Fruit fly (Drosophila melanogaster) whole organism, embryonic: Measurements from ENCODE around the gene CG15418.

Source experiments
- Aef1 ChIP-seq: fragments of 200-800 bp; sonication (Bioruptor generic); IDR thresholded peaks from 3 replicates; pipeline ENCODE4 v1.3.6; 2022; ENCODE audit warnings: missing biosample characterization, missing genetic modification characterization
- B-H2 ChIP-seq: fragments of 200-800 bp; sonication (Bioruptor generic); optimal IDR thresholded peaks from 2 replicates; lab custom pipeline; 2018; ENCODE audit warnings: missing biosample characterization, mild to moderate bottlenecking, missing genetic modification characterization
- C15 ChIP-seq: fragments of 200-800 bp; sonication (Bioruptor generic); IDR thresholded peaks from 3 replicates; pipeline ENCODE4 v1.3.6; 2022; ENCODE audit warnings: missing biosample characterization, missing genetic modification characterization
- CG10543 ChIP-seq: fragments of 200-800 bp; sonication (Bioruptor generic); optimal IDR thresholded peaks from 3 replicates; lab custom pipeline; 2017; ENCODE audit warnings: missing biosample characterization, mild to moderate bottlenecking, missing genetic modification characterization, moderate library complexity
- CG10654 ChIP-seq: fragments of 200-800 bp; sonication (Bioruptor generic); optimal IDR thresholded peaks from 2 replicates; lab custom pipeline; 2016; ENCODE audit warnings: missing biosample characterization, missing genetic modification characterization
- CG11695 ChIP-seq: fragments of 200-800 bp; sonication (Bioruptor generic); IDR thresholded peaks from 3 replicates; pipeline ENCODE4 v1.3.6; 2022; ENCODE audit warnings: missing biosample characterization, missing genetic modification characterization
- CG12071 ChIP-seq: fragments of 200-800 bp; sonication (Bioruptor generic); optimal IDR thresholded peaks from 3 replicates; lab custom pipeline; 2018; ENCODE audit warnings: missing biosample characterization, mild to moderate bottlenecking, missing genetic modification characterization
- CG12391 ChIP-seq: fragments of 200-800 bp; sonication (Bioruptor generic); optimal IDR thresholded peaks from 3 replicates; lab custom pipeline; 2018; ENCODE audit warnings: missing biosample characterization, mild to moderate bottlenecking, missing genetic modification characterization, moderate library complexity
- CG13624 ChIP-seq: fragments of 200-800 bp; sonication (Bioruptor generic); optimal IDR thresholded peaks from 2 replicates; lab custom pipeline; 2016; ENCODE audit warnings: missing biosample characterization, missing genetic modification characterization
- CG14710 ChIP-seq: fragments of 200-800 bp; sonication (Bioruptor generic); optimal IDR thresholded peaks from 3 replicates; lab custom pipeline; 2019; ENCODE audit warnings: missing biosample characterization, mild to moderate bottlenecking, missing genetic modification characterization, moderate library complexity
- CG15011 ChIP-seq: fragments of 200-800 bp; sonication (Bioruptor generic); optimal IDR thresholded peaks from 3 replicates; lab custom pipeline; 2018; ENCODE audit warnings: missing biosample characterization, mild to moderate bottlenecking, missing genetic modification characterization
- CG15073 ChIP-seq: fragments of 200-800 bp; sonication (Bioruptor generic); optimal IDR thresholded peaks from 2 replicates; lab custom pipeline; 2016; ENCODE audit warnings: missing biosample characterization, missing genetic modification characterization
- CG1602 ChIP-seq: fragments of 200-800 bp; sonication (Bioruptor generic); optimal IDR thresholded peaks from 3 replicates; lab custom pipeline; 2016; ENCODE audit warnings: missing biosample characterization, missing genetic modification characterization
- CG17385 ChIP-seq: fragments of 200-800 bp; sonication (Bioruptor generic); optimal IDR thresholded peaks from 3 replicates; lab custom pipeline; 2018; ENCODE audit warnings: missing biosample characterization, mild to moderate bottlenecking, missing genetic modification characterization
- CG18619 ChIP-seq: fragments of 200-800 bp; sonication (Bioruptor generic); optimal IDR thresholded peaks from 3 replicates; lab custom pipeline; 2017; ENCODE audit warnings: missing biosample characterization, mild to moderate bottlenecking, missing genetic modification characterization
- CG2116 ChIP-seq: fragments of 200-800 bp; sonication (Bioruptor generic); optimal IDR thresholded peaks from 3 replicates; lab custom pipeline; 2018; ENCODE audit warnings: missing biosample characterization, mild to moderate bottlenecking, missing genetic modification characterization
- CG30431 ChIP-seq: fragments of 200-800 bp; sonication (Bioruptor generic); optimal IDR thresholded peaks from 2 replicates; lab custom pipeline; 2017; ENCODE audit warnings: missing biosample characterization, missing genetic modification characterization
- CG4730 ChIP-seq: fragments of 200-800 bp; sonication (Bioruptor generic); IDR thresholded peaks from 2 replicates; pipeline ENCODE4 v1.3.6; 2022; ENCODE audit warnings: missing biosample characterization, missing genetic modification characterization
- CG6175 ChIP-seq: fragments of 200-800 bp; sonication (Bioruptor generic); IDR thresholded peaks from 3 replicates; pipeline ENCODE4 v1.3.6; 2022; ENCODE audit warnings: missing biosample characterization, missing genetic modification characterization
- CG6654 ChIP-seq: fragments of 200-800 bp; sonication (Bioruptor generic); optimal IDR thresholded peaks from 2 replicates; lab custom pipeline; 2017; ENCODE audit warnings: missing biosample characterization, mild to moderate bottlenecking, missing genetic modification characterization
- CG6683 ChIP-seq: fragments of 200-800 bp; sonication (Bioruptor generic); optimal IDR thresholded peaks from 2 replicates; lab custom pipeline; 2017; ENCODE audit warnings: missing biosample characterization, mild to moderate bottlenecking, missing genetic modification characterization, missing genetic modification reagents
- CG7357 ChIP-seq: fragments of 200-800 bp; sonication (Bioruptor generic); IDR thresholded peaks from 3 replicates; pipeline ENCODE4 v1.3.6; 2022; ENCODE audit warnings: missing biosample characterization, missing genetic modification characterization
- CG7987 ChIP-seq: fragments of 200-800 bp; sonication (Bioruptor generic); optimal IDR thresholded peaks from 2 replicates; lab custom pipeline; 2018; ENCODE audit warnings: missing biosample characterization, mild to moderate bottlenecking, missing genetic modification characterization, moderate library complexity
- CG9437 ChIP-seq: fragments of 200-800 bp; sonication (Bioruptor generic); optimal IDR thresholded peaks from 2 replicates; lab custom pipeline; 2018; ENCODE audit warnings: missing biosample characterization, mild to moderate bottlenecking, missing genetic modification characterization
- Camta ChIP-seq: fragments of 200-800 bp; sonication (Bioruptor generic); optimal IDR thresholded peaks from 2 replicates; lab custom pipeline; 2016; ENCODE audit warnings: missing biosample characterization, missing genetic modification characterization
- Fer1 ChIP-seq: fragments of 200-800 bp; sonication (Bioruptor generic); optimal IDR thresholded peaks from 2 replicates; lab custom pipeline; 2017; ENCODE audit warnings: missing biosample characterization, mild to moderate bottlenecking, missing genetic modification characterization
- Jarid2 ChIP-seq: fragments of 200-800 bp; sonication (Bioruptor generic); optimal IDR thresholded peaks from 3 replicates; lab custom pipeline; 2017; ENCODE audit warnings: mild to moderate bottlenecking, missing biosample characterization, missing genetic modification reagents, missing genetic modification characterization
- Meics ChIP-seq: fragments of 200-800 bp; sonication (Bioruptor generic); optimal IDR thresholded peaks from 2 replicates; lab custom pipeline; 2017; ENCODE audit warnings: missing biosample characterization, mild to moderate bottlenecking, missing genetic modification characterization
- NC2α ChIP-seq: fragments of 200-800 bp; sonication (Bioruptor generic); optimal IDR thresholded peaks from 2 replicates; lab custom pipeline; 2016; ENCODE audit warnings: missing biosample characterization, missing genetic modification characterization
- Rfx ChIP-seq: fragments of 200-800 bp; sonication (Bioruptor generic); IDR thresholded peaks from 2 replicates; pipeline ENCODE4 v1.3.6; 2022; ENCODE audit warnings: missing biosample characterization, missing genetic modification characterization
- TFAM ChIP-seq: fragments of 200-800 bp; sonication (Bioruptor generic); optimal IDR thresholded peaks from 2 replicates; lab custom pipeline; 2017; ENCODE audit warnings: missing biosample characterization, missing genetic modification characterization, inconsistent platforms
- Xrp1 ChIP-seq: fragments of 200-800 bp; sonication (Bioruptor generic); IDR thresholded peaks from 2 replicates; pipeline ENCODE4 v1.3.6; 2022; ENCODE audit warnings: missing biosample characterization, missing genetic modification characterization
- ab ChIP-seq: fragments of 200-800 bp; sonication (Bioruptor generic); optimal IDR thresholded peaks from 2 replicates; lab custom pipeline; 2016; ENCODE audit warnings: missing biosample characterization, missing genetic modification characterization
- amos ChIP-seq: fragments of 200-800 bp; sonication (Bioruptor generic); IDR thresholded peaks from 2 replicates; pipeline ENCODE4 v1.3.6; 2022; ENCODE audit warnings: missing biosample characterization, missing genetic modification characterization; ENCODE audit not compliant: partially characterized antibody
- ap ChIP-seq: fragments of 200-800 bp; sonication (Bioruptor generic); IDR thresholded peaks from 2 replicates; pipeline ENCODE4 v1.3.6; 2022; ENCODE audit warnings: missing biosample characterization, missing genetic modification characterization
- bbx ChIP-seq: fragments of 200-800 bp; sonication (Bioruptor generic); IDR thresholded peaks from 2 replicates; pipeline ENCODE4 v1.3.6; 2022; ENCODE audit warnings: missing biosample characterization, missing genetic modification characterization; ENCODE audit not compliant: partially characterized antibody
- bcd ChIP-seq: fragments of 200-800 bp; sonication (Bioruptor generic); optimal IDR thresholded peaks from 2 replicates; lab custom pipeline; 2017; ENCODE audit warnings: missing biosample characterization, mild to moderate bottlenecking, missing genetic modification characterization
- dati ChIP-seq: fragments of 200-800 bp; sonication (Bioruptor generic); IDR thresholded peaks from 2 replicates; pipeline ENCODE4 v1.3.6; 2022; ENCODE audit warnings: missing biosample characterization, missing genetic modification characterization
- dimm ChIP-seq: fragments of 200-800 bp; sonication (Bioruptor generic); IDR thresholded peaks from 2 replicates; pipeline ENCODE4 v1.3.6; 2022; ENCODE audit warnings: missing biosample characterization, missing genetic modification characterization
- eve ChIP-seq, 2 experiments: fragments of >200 bp; optimal IDR thresholded peaks; 2 replicates each; lab custom pipeline; 2017; ENCODE audit warnings: missing biosample characterization in 2 of 2, missing genetic modification characterization in 2 of 2
- grn ChIP-seq: fragments of 200-800 bp; sonication (Bioruptor generic); optimal IDR thresholded peaks from 3 replicates; lab custom pipeline; 2017; ENCODE audit warnings: missing biosample characterization, missing genetic modification characterization
- gt ChIP-seq: fragments of 200-800 bp; sonication (Bioruptor generic); IDR thresholded peaks from 2 replicates; pipeline ENCODE4 v1.3.6; 2022; ENCODE audit warnings: missing biosample characterization, missing genetic modification characterization
- oc ChIP-seq: fragments of 200-800 bp; sonication (Bioruptor generic); optimal IDR thresholded peaks from 2 replicates; lab custom pipeline; 2018; ENCODE audit warnings: missing biosample characterization, mild to moderate bottlenecking, missing genetic modification characterization, moderate library complexity
- pb ChIP-seq: fragments of 200-800 bp; sonication (Bioruptor generic); optimal IDR thresholded peaks from 3 replicates; lab custom pipeline; 2016; ENCODE audit warnings: missing biosample characterization, missing genetic modification characterization
- pho ChIP-seq: fragments of 200-800 bp; sonication (Bioruptor generic); optimal IDR thresholded peaks from 2 replicates; lab custom pipeline; 2016; ENCODE audit warnings: missing biosample characterization, missing genetic modification characterization
- pum ChIP-seq: fragments of 200-800 bp; sonication (Bioruptor generic); optimal IDR thresholded peaks from 2 replicates; lab custom pipeline; 2016; ENCODE audit warnings: missing biosample characterization, missing genetic modification characterization
- ranshi ChIP-seq: fragments of 200-800 bp; sonication (Bioruptor generic); IDR thresholded peaks from 2 replicates; pipeline ENCODE4 v1.3.6; 2022; ENCODE audit warnings: missing biosample characterization, missing genetic modification characterization
- salm ChIP-seq: fragments of 200-800 bp; sonication (Bioruptor generic); optimal IDR thresholded peaks from 2 replicates; lab custom pipeline; 2018; ENCODE audit warnings: missing biosample characterization, mild to moderate bottlenecking, missing genetic modification characterization
- seq ChIP-seq: fragments of 200-800 bp; sonication (Bioruptor generic); IDR thresholded peaks from 2 replicates; pipeline ENCODE4 v1.3.6; 2022; ENCODE audit warnings: missing biosample characterization, missing genetic modification characterization
- sim ChIP-seq: fragments of 200-800 bp; sonication (Bioruptor generic); IDR thresholded peaks from 2 replicates; pipeline ENCODE4 v1.3.6; 2022; ENCODE audit warnings: missing biosample characterization, missing genetic modification characterization
- stc ChIP-seq: fragments of 200-800 bp; sonication (Bioruptor generic); IDR thresholded peaks from 2 replicates; pipeline ENCODE4 v1.3.6; 2022; ENCODE audit warnings: missing biosample characterization, missing genetic modification characterization
- tgo ChIP-seq: fragments of 200-800 bp; sonication (Bioruptor generic); IDR thresholded peaks from 3 replicates; pipeline ENCODE4 v1.3.6; 2022; ENCODE audit warnings: missing biosample characterization, missing genetic modification characterization

CG15418 gene

DNA sequence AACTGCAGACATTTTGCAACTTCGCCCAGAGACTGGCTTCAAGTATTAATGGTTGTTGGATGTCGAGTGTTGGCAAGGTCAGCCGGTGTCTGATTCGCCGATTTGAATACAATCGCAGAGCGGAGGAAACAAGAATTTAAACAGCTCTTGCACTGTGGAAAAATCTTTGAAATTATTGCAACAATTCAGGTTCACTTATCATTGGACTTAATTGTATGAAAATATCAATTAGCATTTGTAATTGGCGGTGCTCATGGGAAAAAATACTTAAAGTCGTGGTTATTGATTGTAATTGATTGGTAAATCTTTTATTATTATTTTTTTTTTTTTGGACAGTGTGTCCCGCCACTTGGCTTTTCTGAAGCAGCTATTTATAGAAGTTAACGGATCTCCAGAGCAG is 8.0 kb upstream of the CG15418 start (continued):
- TF ChIP-seq CG7357 (GFP tag; lab: Robert Waterston, UW), result peak; percentile 60; the same call in 1 of the 3 replicates
- peak; percentile 14 for TF ChIP-seq bcd (GFP tag; lab: Kevin White, UChicago)
- TF ChIP-seq Fer1 (GFP tag; lab: Kevin White, UChicago), result no peak
- no peak for TF ChIP-seq dimm (GFP tag; lab: Robert Waterston, UW)
- no peak for TF ChIP-seq dati
- no peak for TF ChIP-seq gt (GFP tag; lab: Robert Waterston, UW)
- TF ChIP-seq Aef1 (GFP tag; lab: Robert Waterston, UW), result no peak
- no peak for TF ChIP-seq ab (GFP tag; lab: Kevin White, UChicago)
- peak; percentile 55; the same call in 1 of the 2 replicates for TF ChIP-seq Xrp1 (GFP tag; lab: Robert Waterston, UW)
- TF ChIP-seq stc (GFP tag; lab: Robert Waterston, UW), result 0 out of 2 replicates have a peak, but pooled peaks have one; percentile 6
- no peak for TF ChIP-seq Jarid2 (GFP tag; lab: Kevin White, UChicago)
- TF ChIP-seq CG6683 (GFP tag; lab: Kevin White, UChicago), result no peak
- no peak for TF ChIP-seq pum
- no peak for TF ChIP-seq CG15011 (GFP tag; lab: Kevin White, UChicago)
- no peak for TF ChIP-seq CG10543 (GFP tag; lab: Kevin White, UChicago)
- TF ChIP-seq B-H2 (GFP tag; lab: Kevin White, UChicago), result no peak
- no peak for TF ChIP-seq CG18619 (GFP tag; lab: Kevin White, UChicago)
- TF ChIP-seq bbx (GFP tag; lab: Robert Waterston, UW), result no peak
- TF ChIP-seq ap, result no peak
- TF ChIP-seq CG30431, result no peak
- TF ChIP-seq salm (tag; lab: Kevin White, UChicago), result no peak
- TF ChIP-seq CG6175 (GFP tag; lab: Robert Waterston, UW), result 0 out of 3 replicates have a peak, but pooled peaks have one; percentile 19
- TF ChIP-seq CG12071 (GFP tag; lab: Kevin White, UChicago), result no peak
- no peak for TF ChIP-seq oc (tag; lab: Kevin White, UChicago)
- TF ChIP-seq CG6654 (GFP tag; lab: Kevin White, UChicago), result no peak
- peak; percentile 13 for TF ChIP-seq CG12391 (tag; lab: Kevin White, UChicago)
- no peak for TF ChIP-seq CG10654 (GFP tag; lab: Kevin White, UChicago)
- TF ChIP-seq grn, result no peak
- TF ChIP-seq sim (GFP tag; lab: Robert Waterston, UW), result no peak
- no peak for TF ChIP-seq NC2α (GFP tag; lab: Kevin White, UChicago)
- no peak for TF ChIP-seq CG1602 (GFP tag; lab: Kevin White, UChicago)
- TF ChIP-seq ranshi, result peak; percentile 46; the same call in 1 of the 2 replicates
- TF ChIP-seq CG11695 (GFP tag; lab: Robert Waterston, UW), result peak; percentile 65; the same call in 2 of the 3 replicates
- no peak for TF ChIP-seq amos
- TF ChIP-seq pb (GFP tag; lab: Kevin White, UChicago), result no peak
- no peak; the same call in 2 of the 3 replicates for TF ChIP-seq tgo (GFP tag; lab: Robert Waterston, UW)
- TF ChIP-seq Meics (GFP tag; lab: Kevin White, UChicago), result peak; percentile 61
- TF ChIP-seq Camta (GFP tag; lab: Kevin White, UChicago), result no peak
- TF ChIP-seq CG13624 (GFP tag; lab: Kevin White, UChicago), result peak; percentile 56
- no peak for TF ChIP-seq CG14710 (tag; lab: Kevin White, UChicago)
- no peak for TF ChIP-seq CG7987 (GFP tag; lab: Kevin White, UChicago)
- 0 out of 2 replicates have a peak, but pooled peaks have one; percentile 35 for TF ChIP-seq seq (GFP tag; lab: Robert Waterston, UW)
- no peak for TF ChIP-seq eve (GFP tag; optimal IDR thresholded peaks at IDR 0.05; lab: Kevin White, UChicago)
- peak; percentile 82 for TF ChIP-seq Rfx (GFP tag; lab: Robert Waterston, UW)
- TF ChIP-seq CG9437 (GFP tag; lab: Kevin White, UChicago), result no peak
- TF ChIP-seq C15 (GFP tag; lab: Robert Waterston, UW), result no peak
- no peak for TF ChIP-seq CG15073
- no peak for TF ChIP-seq CG17385 (GFP tag; lab: Kevin White, UChicago)
- peak; percentile 37 for TF ChIP-seq pho
- no peak for TF ChIP-seq CG2116 (GFP tag; lab: Kevin White, UChicago)
- TF ChIP-seq TFAM (GFP tag; lab: Kevin White, UChicago), result no peak
- 0 out of 2 replicates have a peak, but pooled peaks have one; percentile 44 for TF ChIP-seq CG4730
